Fruit fly (Drosophila melanogaster) whole organism, embryonic: ENCODE results near the gene Gprk2.

ENCODE experiments used
- ATbp ChIP-seq: fragments of 200-800 bp; sonication (Bioruptor generic); optimal IDR thresholded peaks from 2 replicates; lab custom pipeline; 2017; ENCODE audit warnings: missing biosample characterization, mild to moderate bottlenecking, missing genetic modification characterization, missing genetic modification reagents
- CG10366 ChIP-seq: fragments of 200-800 bp; sonication (Bioruptor generic); IDR thresholded peaks from 2 replicates; pipeline ENCODE4 v1.3.6; 2022; ENCODE audit warnings: missing biosample characterization, missing genetic modification characterization
- CG10462 ChIP-seq: fragments of 200-800 bp; sonication (Bioruptor generic); optimal IDR thresholded peaks from 2 replicates; lab custom pipeline; 2016; ENCODE audit warnings: missing biosample characterization, missing genetic modification characterization
- CG10565 ChIP-seq: fragments of 200-800 bp; sonication (Bioruptor generic); optimal IDR thresholded peaks from 3 replicates; lab custom pipeline; 2016; ENCODE audit warnings: missing biosample characterization, mild to moderate bottlenecking, missing genetic modification characterization
- CG11723 ChIP-seq: fragments of 200-800 bp; sonication (Bioruptor generic); optimal IDR thresholded peaks from 2 replicates; lab custom pipeline; 2017; ENCODE audit warnings: missing biosample characterization, mild to moderate bottlenecking, missing genetic modification characterization
- CG12942 ChIP-seq: fragments of 200-800 bp; sonication (Bioruptor generic); optimal IDR thresholded peaks from 3 replicates; lab custom pipeline; 2016; ENCODE audit warnings: missing biosample characterization, missing genetic modification characterization
- CG13123 ChIP-seq: fragments of 200-800 bp; sonication (Bioruptor generic); optimal IDR thresholded peaks from 2 replicates; lab custom pipeline; 2016; ENCODE audit warnings: missing biosample characterization, missing genetic modification characterization
- CG14860 ChIP-seq: fragments of 200-800 bp; sonication (Bioruptor generic); IDR thresholded peaks from 3 replicates; pipeline ENCODE4 v1.3.6; 2022; ENCODE audit warnings: missing biosample characterization, missing genetic modification characterization; ENCODE audit not compliant: partially characterized antibody
- CG16779 ChIP-seq: fragments of 200-800 bp; sonication (Bioruptor generic); IDR thresholded peaks from 2 replicates; pipeline ENCODE4 v1.3.6; 2022; ENCODE audit warnings: missing biosample characterization, missing genetic modification characterization
- CG17385 ChIP-seq: fragments of 200-800 bp; sonication (Bioruptor generic); optimal IDR thresholded peaks from 3 replicates; lab custom pipeline; 2018; ENCODE audit warnings: missing biosample characterization, mild to moderate bottlenecking, missing genetic modification characterization
- CG1792 ChIP-seq: fragments of 200-800 bp; sonication (Bioruptor generic); optimal IDR thresholded peaks from 2 replicates; lab custom pipeline; 2016; ENCODE audit warnings: missing biosample characterization, missing genetic modification characterization
- CG18476 ChIP-seq: fragments of 200-800 bp; sonication (Bioruptor generic); optimal IDR thresholded peaks from 2 replicates; lab custom pipeline; 2016; ENCODE audit warnings: missing biosample characterization, mild to moderate bottlenecking, missing genetic modification characterization
- CG2202 ChIP-seq: fragments of 200-800 bp; sonication (Bioruptor generic); optimal IDR thresholded peaks from 2 replicates; lab custom pipeline; 2018; ENCODE audit warnings: missing biosample characterization, mild to moderate bottlenecking, missing genetic modification characterization
- CG2889 ChIP-seq: fragments of 200-800 bp; sonication (Bioruptor generic); IDR thresholded peaks from 3 replicates; pipeline ENCODE4 v1.3.6; 2022; ENCODE audit warnings: missing biosample characterization, missing genetic modification characterization
- CG31441 ChIP-seq: fragments of 200-800 bp; sonication (Bioruptor generic); IDR thresholded peaks from 2 replicates; pipeline ENCODE4 v1.3.6; 2022; ENCODE audit warnings: missing biosample characterization, missing genetic modification characterization
- CG33557 ChIP-seq: fragments of 200-800 bp; sonication (Bioruptor generic); optimal IDR thresholded peaks from 2 replicates; lab custom pipeline; 2019; ENCODE audit warnings: missing biosample characterization, mild to moderate bottlenecking, missing genetic modification characterization, moderate library complexity
- CG3407 ChIP-seq: fragments of 200-800 bp; sonication (Bioruptor generic); optimal IDR thresholded peaks from 2 replicates; lab custom pipeline; 2018; ENCODE audit warnings: missing biosample characterization, mild to moderate bottlenecking, missing genetic modification characterization
- CG4424 ChIP-seq: fragments of 200-800 bp; sonication (Bioruptor generic); optimal IDR thresholded peaks from 3 replicates; lab custom pipeline; 2016; ENCODE audit warnings: missing biosample characterization, missing genetic modification characterization
- CG5953 ChIP-seq: fragments of 200-800 bp; sonication (Bioruptor generic); IDR thresholded peaks from 2 replicates; pipeline ENCODE4 v1.3.6; 2022; ENCODE audit warnings: missing biosample characterization, missing genetic modification characterization
- CG6683 ChIP-seq: fragments of 200-800 bp; sonication (Bioruptor generic); optimal IDR thresholded peaks from 2 replicates; lab custom pipeline; 2017; ENCODE audit warnings: missing biosample characterization, mild to moderate bottlenecking, missing genetic modification characterization, missing genetic modification reagents
- CG9817 ChIP-seq: fragments of 200-800 bp; sonication (Bioruptor generic); optimal IDR thresholded peaks from 2 replicates; lab custom pipeline; 2018; ENCODE audit warnings: missing biosample characterization, mild to moderate bottlenecking, missing genetic modification characterization, moderate library complexity
- E2f1 ChIP-seq: fragments of 200-800 bp; sonication (Bioruptor generic); IDR thresholded peaks from 2 replicates; pipeline ENCODE4 v1.3.6; 2022; ENCODE audit warnings: missing biosample characterization, missing genetic modification characterization
- ERR ChIP-seq: fragments of 200-800 bp; sonication (Bioruptor generic); optimal IDR thresholded peaks from 2 replicates; lab custom pipeline; 2016; ENCODE audit warnings: missing biosample characterization, missing genetic modification characterization
- Ets65A ChIP-seq: fragments of 200-800 bp; sonication (Bioruptor generic); peaks from one replicate; lab custom pipeline; 2016; ENCODE audit warnings: missing biosample characterization, missing genetic modification characterization
- HmgD ChIP-seq: fragments of 200-800 bp; sonication (Bioruptor generic); optimal IDR thresholded peaks from 3 replicates; lab custom pipeline; 2016; ENCODE audit warnings: missing biosample characterization, missing genetic modification characterization
- Myb ChIP-seq: fragments of 200-800 bp; sonication (Bioruptor generic); optimal IDR thresholded peaks from 2 replicates; lab custom pipeline; 2016; ENCODE audit warnings: missing biosample characterization, missing genetic modification characterization
- Ravus ChIP-seq: fragments of 200-800 bp; sonication (Bioruptor generic); IDR thresholded peaks from 2 replicates; pipeline ENCODE4 v1.3.6; 2022; ENCODE audit warnings: missing biosample characterization, missing genetic modification characterization
- Sin3A ChIP-seq: fragments of >200 bp; optimal IDR thresholded peaks from 2 replicates; lab custom pipeline; 2018
- Ssrp ChIP-seq: fragments of 200-800 bp; sonication (Bioruptor generic); optimal IDR thresholded peaks from 2 replicates; lab custom pipeline; 2018; ENCODE audit warnings: missing biosample characterization, mild to moderate bottlenecking, missing genetic modification characterization, moderate library complexity
- Taf1 ChIP-seq: fragments of 200-800 bp; sonication (Bioruptor generic); IDR thresholded peaks from 2 replicates; pipeline ENCODE4 v1.3.6; 2022; ENCODE audit warnings: missing biosample characterization, missing genetic modification characterization
- abd-A ChIP-seq: fragments of 200-800 bp; sonication (Bioruptor generic); optimal IDR thresholded peaks from 3 replicates; lab custom pipeline; 2019; ENCODE audit warnings: missing biosample characterization, mild to moderate bottlenecking, missing genetic modification characterization, moderate library complexity
- btn ChIP-seq: fragments of 200-800 bp; sonication (Bioruptor generic); optimal IDR thresholded peaks from 2 replicates; lab custom pipeline; 2016; ENCODE audit warnings: missing biosample characterization, missing genetic modification characterization
- cwo ChIP-seq: fragments of 200-800 bp; sonication (Bioruptor generic); optimal IDR thresholded peaks from 3 replicates; lab custom pipeline; 2017; ENCODE audit warnings: missing biosample characterization, missing genetic modification characterization, mild to moderate bottlenecking, moderate library complexity, missing genetic modification reagents
- danr ChIP-seq: fragments of 200-800 bp; sonication (Bioruptor generic); IDR thresholded peaks from 2 replicates; pipeline ENCODE4 v1.3.6; 2022; ENCODE audit warnings: missing biosample characterization, missing genetic modification characterization
- dati ChIP-seq: fragments of 200-800 bp; sonication (Bioruptor generic); IDR thresholded peaks from 2 replicates; pipeline ENCODE4 v1.3.6; 2022; ENCODE audit warnings: missing biosample characterization, missing genetic modification characterization
- ftz-f1 ChIP-seq: fragments of 200-800 bp; sonication (Bioruptor generic); optimal IDR thresholded peaks from 2 replicates; lab custom pipeline; 2016; ENCODE audit warnings: missing biosample characterization, missing genetic modification characterization
- gsb-n ChIP-seq: fragments of 200-800 bp; sonication (Bioruptor generic); optimal IDR thresholded peaks from 3 replicates; lab custom pipeline; 2018; ENCODE audit warnings: missing biosample characterization, mild to moderate bottlenecking, missing genetic modification characterization
- jigr1 ChIP-seq: fragments of 200-800 bp; sonication (Bioruptor generic); IDR thresholded peaks from 3 replicates; pipeline ENCODE4 v1.3.6; 2022; ENCODE audit warnings: missing biosample characterization, missing genetic modification characterization
- jumu ChIP-seq: fragments of 200-800 bp; sonication (Bioruptor generic); optimal IDR thresholded peaks from 3 replicates; lab custom pipeline; 2016; ENCODE audit warnings: missing biosample characterization, missing genetic modification characterization
- kah ChIP-seq: fragments of 200-800 bp; sonication (Bioruptor generic); optimal IDR thresholded peaks from 2 replicates; lab custom pipeline; 2018; ENCODE audit warnings: missing biosample characterization, mild to moderate bottlenecking, missing genetic modification characterization
- kay ChIP-seq: fragments of 200-800 bp; sonication (Bioruptor generic); optimal IDR thresholded peaks from 2 replicates; lab custom pipeline; 2016; ENCODE audit warnings: missing biosample characterization, missing genetic modification characterization
- mld ChIP-seq: fragments of 200-800 bp; sonication (Bioruptor generic); IDR thresholded peaks from 3 replicates; pipeline ENCODE4 v1.3.6; 2022; ENCODE audit warnings: missing biosample characterization, missing genetic modification characterization; ENCODE audit not compliant: partially characterized antibody
- phol ChIP-seq: fragments of 200-800 bp; sonication (Bioruptor generic); optimal IDR thresholded peaks from 3 replicates; lab custom pipeline; 2018; ENCODE audit warnings: missing biosample characterization, mild to moderate bottlenecking, missing genetic modification characterization, moderate library complexity
- pros ChIP-seq: fragments of 200-800 bp; sonication (Bioruptor generic); optimal IDR thresholded peaks from 3 replicates; lab custom pipeline; 2019; ENCODE audit warnings: missing biosample characterization, mild to moderate bottlenecking, missing genetic modification characterization, moderate library complexity
- row ChIP-seq: fragments of 200-800 bp; sonication (Bioruptor generic); IDR thresholded peaks from 3 replicates; pipeline ENCODE4 v1.3.6; 2022; ENCODE audit warnings: missing biosample characterization, missing genetic modification characterization
- sens ChIP-seq: fragments of 200-800 bp; sonication (Bioruptor generic); peaks from one replicate; lab custom pipeline; 2016; ENCODE audit warnings: missing biosample characterization, missing genetic modification characterization
- seq ChIP-seq: fragments of 200-800 bp; sonication (Bioruptor generic); IDR thresholded peaks from 2 replicates; pipeline ENCODE4 v1.3.6; 2022; ENCODE audit warnings: missing biosample characterization, missing genetic modification characterization
- stwl ChIP-seq: fragments of 200-800 bp; sonication (Bioruptor generic); optimal IDR thresholded peaks from 3 replicates; lab custom pipeline; 2018; ENCODE audit warnings: missing biosample characterization, mild to moderate bottlenecking, missing genetic modification characterization, moderate library complexity
- ttk ChIP-seq: fragments of 200-800 bp; sonication (Bioruptor generic); IDR thresholded peaks from 2 replicates; pipeline ENCODE4 v2.1.2; 2022; ENCODE audit warnings: missing biosample characterization, missing genetic modification characterization
- z ChIP-seq: fragments of 200-800 bp; sonication (Bioruptor generic); IDR thresholded peaks from 3 replicates; pipeline ENCODE4 v1.3.6; 2022; ENCODE audit warnings: missing biosample characterization, missing genetic modification characterization
- zen ChIP-seq: fragments of 200-800 bp; sonication (Bioruptor generic); optimal IDR thresholded peaks from 3 replicates; lab custom pipeline; 2018; ENCODE audit warnings: missing biosample characterization, mild to moderate bottlenecking, missing genetic modification characterization, moderate library complexity
- zen2 ChIP-seq: fragments of 200-800 bp; sonication (Bioruptor generic); IDR thresholded peaks from 3 replicates; pipeline ENCODE4 v1.3.6; 2022; ENCODE audit warnings: missing biosample characterization, missing genetic modification characterization; ENCODE audit not compliant: partially characterized antibody

The Gprk2 gene

dm6 chr3R:31384108-31384507 lies 20.9 kb upstream of the Gprk2 start (continued):
- TF ChIP-seq CG17385 (GFP tag; lab: Kevin White, UChicago) (peak; percentile 90), ftz-f1 (GFP tag; lab: Kevin White, UChicago) (peak; percentile 94), CG10462 (GFP tag; lab: Kevin White, UChicago) (peak; percentile 92), E2f1 (GFP tag; lab: Robert Waterston, UW) (peak; percentile 98), CG33557 (peak; percentile 71), kah (peak; percentile 84), Ets65A (GFP tag; lab: Kevin White, UChicago) (peak; percentile 99), gsb-n (tag; lab: Kevin White, UChicago) (peak; percentile 97), danr (GFP tag; lab: Robert Waterston, UW) (peak; percentile 96), ERR (peak; percentile 96), CG31441 (GFP tag; lab: Robert Waterston, UW) (peak; percentile 98), pros (GFP tag; lab: Kevin White, UChicago) (peak; percentile 15), CG10565 (GFP tag; lab: Kevin White, UChicago) (peak; percentile 80), Ssrp (tag; lab: Kevin White, UChicago) (peak; percentile 96), abd-A (tag; lab: Kevin White, UChicago) (peak; percentile 24), CG16779 (GFP tag; lab: Robert Waterston, UW) (peak; percentile 98), cwo (GFP tag; lab: Kevin White, UChicago) (peak; percentile 95), CG1792 (peak; percentile 96), mld (GFP tag; lab: Robert Waterston, UW) (no peak), CG6683 (peak; percentile 91), CG13123 (GFP tag; lab: Kevin White, UChicago) (peak; percentile 88), CG2889 (GFP tag; lab: Robert Waterston, UW) (peak; percentile 96), CG3407 (peak; percentile 93), CG5953 (peak; percentile 94), ATbp (peak; percentile 97), CG4424 (GFP tag; lab: Kevin White, UChicago) (peak; percentile 96), CG11723 (GFP tag; lab: Kevin White, UChicago) (peak; percentile 90), HmgD (GFP tag; lab: Kevin White, UChicago) (peak; percentile 94), jigr1 (GFP tag; lab: Robert Waterston, UW) (peak; percentile 96), CG9817 (peak; percentile 98), CG14860 (GFP tag; lab: Robert Waterston, UW) (no peak), btn (peak; percentile 94), z (GFP tag; lab: Robert Waterston, UW) (peak; percentile 74; the same call in 2 of the 3 replicates), seq (GFP tag; lab: Robert Waterston, UW) (peak; percentile 97), CG12942 (GFP tag; lab: Kevin White, UChicago) (peak; percentile 96), phol (tag; lab: Kevin White, UChicago) (peak; percentile 96), kay (GFP tag; lab: Kevin White, UChicago) (peak; percentile 97), Ravus (GFP tag; lab: Robert Waterston, UW) (peak; percentile 90), CG2202 (tag; lab: Kevin White, UChicago) (peak; percentile 88), CG10366 (GFP tag; lab: Robert Waterston, UW) (peak; percentile 97), ttk (GFP tag; lab: Robert Waterston, UW) (peak; percentile 97), stwl (no peak), sens (peak; percentile 99), row (GFP tag; lab: Robert Waterston, UW) (peak; percentile 98), zen2 (no peak), zen (tag; lab: Kevin White, UChicago) (peak; percentile 91), Myb (GFP tag; lab: Kevin White, UChicago) (peak; percentile 92), Taf1 (peak; percentile 95), Sin3A (lab: Kevin White, UChicago) (no peak), jumu (GFP tag; lab: Kevin White, UChicago) (peak; percentile 99), CG18476 (peak; percentile 91), dati (GFP tag; lab: Robert Waterston, UW) (peak; percentile 91)
